Worm (Caenorhabditis elegans) whole organism, L4 larva: Measurements from ENCODE around the gene fbxa-75.

ENCODE experiments used
- F44E2.7 ChIP-seq: fragments of 200-800 bp; sonication (Bioruptor generic); IDR thresholded peaks from 2 replicates; pipeline ENCODE4 v2.1.2; 2022; ENCODE audit warnings: missing genetic modification characterization, missing compliant biosample characterization
- R02D3.7 ChIP-seq: fragments of 150-350 bp; sonication (generic microtip); optimal IDR thresholded peaks from 3 replicates; lab custom pipeline; 2014; ENCODE audit warnings: missing biosample characterization, missing genetic modification characterization
- T20F7.1 ChIP-seq: fragments of 200-800 bp; sonication (Bioruptor generic); optimal IDR thresholded peaks from 2 replicates; lab custom pipeline; 2018; ENCODE audit warnings: mild to moderate bottlenecking, missing genetic modification characterization, missing compliant biosample characterization
- Y105C5A.15 ChIP-seq: fragments of 200-800 bp; sonication (Bioruptor generic); IDR thresholded peaks from 2 replicates; pipeline ENCODE4 v1.3.6; 2022; ENCODE audit warnings: missing genetic modification characterization, missing compliant biosample characterization
- ama-1 ChIP-seq: fragments of 150-350 bp; optimal IDR thresholded peaks from 2 replicates; lab custom pipeline; 2014; ENCODE audit warnings: inconsistent platforms, mixed read lengths
- arid-1 ChIP-seq: fragments of 200-800 bp; sonication (Bioruptor generic); conservative IDR thresholded peaks from 2 replicates; pipeline ENCODE4 v1.3.6; 2022; ENCODE audit warnings: missing genetic modification reagents, missing genetic modification characterization, missing compliant biosample characterization
- attf-4 ChIP-seq: sonication (generic microtip); optimal IDR thresholded peaks from 3 replicates; lab custom pipeline; 2017; ENCODE audit warnings: missing biosample characterization, missing genetic modification characterization
- ceh-44 ChIP-seq: fragments of 200-800 bp; sonication (Bioruptor generic); IDR thresholded peaks from 2 replicates; pipeline ENCODE4 v1.3.6; 2022; ENCODE audit warnings: missing genetic modification reagents, missing genetic modification characterization, missing compliant biosample characterization
- cey-2 ChIP-seq: sonication (generic microtip); optimal IDR thresholded peaks from 3 replicates; lab custom pipeline; 2017; ENCODE audit warnings: missing genetic modification characterization, mild to moderate bottlenecking, missing compliant biosample characterization, antibody characterized with exemption, borderline replicate concordance; ENCODE audit not compliant: insufficient read depth
- ctbp-1 ChIP-seq: fragments of 200-800 bp; sonication (Bioruptor generic); IDR thresholded peaks from 2 replicates; pipeline ENCODE4 v1.3.6; 2022; ENCODE audit warnings: missing genetic modification reagents, missing genetic modification characterization, missing compliant biosample characterization
- daf-16 ChIP-seq, 3 experiments: sonication (generic microtip); optimal IDR thresholded peaks; 2 replicates each; lab custom pipeline; 2016 to 2017; ENCODE audit warnings: missing genetic modification characterization in 3 of 3, missing genetic modification reagents in 3 of 3, mild to moderate bottlenecking in 2 of 3, missing compliant biosample characterization in 2 of 3, missing biosample characterization in 1 of 3, moderate library complexity in 1 of 3
- dmd-8 ChIP-seq: fragments of 200-800 bp; sonication (Bioruptor generic); IDR thresholded peaks from 2 replicates; pipeline ENCODE4 v1.3.6; 2022; ENCODE audit warnings: missing genetic modification characterization, missing compliant biosample characterization
- dpl-1 ChIP-seq: fragments of 150-350 bp; optimal IDR thresholded peaks from 2 replicates; lab custom pipeline; 2014; ENCODE audit warnings: missing biosample characterization, missing genetic modification reagents, missing genetic modification characterization
- dve-1 ChIP-seq: sonication (generic microtip); optimal IDR thresholded peaks from 2 replicates; lab custom pipeline; 2017; ENCODE audit warnings: antibody characterized with exemption, mild to moderate bottlenecking, missing genetic modification characterization, missing compliant biosample characterization; ENCODE audit not compliant: insufficient read depth
- egl-27 ChIP-seq: sonication (generic microtip); optimal IDR thresholded peaks from 3 replicates; lab custom pipeline; 2017; ENCODE audit warnings: missing biosample characterization, missing genetic modification reagents, missing genetic modification characterization
- egl-43 ChIP-seq: fragments of 200-800 bp; sonication (Bioruptor generic); IDR thresholded peaks from 2 replicates; pipeline ENCODE4 v1.3.6; 2022; ENCODE audit warnings: missing genetic modification reagents, missing genetic modification characterization, missing compliant biosample characterization
- fkh-10 ChIP-seq: fragments of 150-350 bp; optimal IDR thresholded peaks from 2 replicates; lab custom pipeline; 2014; ENCODE audit warnings: missing biosample characterization, missing genetic modification reagents, missing genetic modification characterization
- hif-1 ChIP-seq, 2 experiments: sonication (generic microtip); optimal IDR thresholded peaks; 2 replicates each; lab custom pipeline; 2016 to 2017; ENCODE audit warnings: missing compliant biosample characterization in 2 of 2, missing genetic modification characterization in 2 of 2, missing genetic modification reagents in 2 of 2, missing genotype in 2 of 2, mild to moderate bottlenecking in 1 of 2
- hlh-30 ChIP-seq: sonication (generic microtip); optimal IDR thresholded peaks from 2 replicates; lab custom pipeline; 2017; ENCODE audit warnings: antibody characterized with exemption, mild to moderate bottlenecking, missing genetic modification characterization, missing compliant biosample characterization; ENCODE audit not compliant: insufficient read depth
- lim-7 ChIP-seq: fragments of 200-800 bp; sonication (Bioruptor generic); IDR thresholded peaks from 2 replicates; pipeline ENCODE4 v1.3.6; 2022; ENCODE audit warnings: missing genetic modification characterization, missing compliant biosample characterization
- lin-1 ChIP-seq: fragments of 200-800 bp; sonication (Bioruptor generic); IDR thresholded peaks from 2 replicates; pipeline ENCODE4 v1.3.6; 2022; ENCODE audit warnings: missing genetic modification reagents, missing genetic modification characterization, missing compliant biosample characterization
- lin-15B ChIP-seq: fragments of 150-350 bp; sonication (generic microtip); optimal IDR thresholded peaks from 3 replicates; lab custom pipeline; 2014; ENCODE audit warnings: missing biosample characterization, missing genetic modification characterization
- lsy-2 ChIP-seq, 2 experiments: fragments of 150-350 bp in 1 of 2; sonication (generic microtip) in 1 of 2; optimal IDR thresholded peaks; 2 replicates each; lab custom pipeline; 2014 to 2017; ENCODE audit warnings: missing biosample characterization in 2 of 2, missing genetic modification characterization in 2 of 2
- mep-1 ChIP-seq: fragments of 150-350 bp; sonication (generic microtip); optimal IDR thresholded peaks from 3 replicates; lab custom pipeline; 2014; ENCODE audit warnings: missing biosample characterization, missing genetic modification characterization
- mxl-3 ChIP-seq: fragments of 200-800 bp; sonication (Bioruptor generic); optimal IDR thresholded peaks from 2 replicates; lab custom pipeline; 2018; ENCODE audit warnings: mild to moderate bottlenecking, missing genetic modification characterization, missing compliant biosample characterization
- nhr-28 ChIP-seq: fragments of 150-350 bp; optimal IDR thresholded peaks from 2 replicates; lab custom pipeline; 2014; ENCODE audit warnings: missing biosample characterization, missing genetic modification characterization
- nhr-6 ChIP-seq: fragments of 150-350 bp; optimal IDR thresholded peaks from 2 replicates; lab custom pipeline; 2014; ENCODE audit warnings: missing biosample characterization, missing genetic modification characterization
- php-3 ChIP-seq: fragments of 200-800 bp; sonication (Bioruptor generic); IDR thresholded peaks from 2 replicates; pipeline ENCODE4 v1.3.6; 2022; ENCODE audit warnings: missing genetic modification reagents, missing genetic modification characterization, missing compliant biosample characterization
- pqm-1 ChIP-seq: sonication (generic microtip); optimal IDR thresholded peaks from 2 replicates; lab custom pipeline; 2017; ENCODE audit warnings: missing biosample characterization, missing genetic modification characterization
- set-16 ChIP-seq: fragments of 200-800 bp; sonication (Bioruptor generic); IDR thresholded peaks from 2 replicates; pipeline ENCODE4 v1.3.6; 2022; ENCODE audit warnings: missing genetic modification reagents, missing genetic modification characterization, missing compliant biosample characterization
- skn-1 ChIP-seq: fragments of 150-350 bp; optimal IDR thresholded peaks from 2 replicates; lab custom pipeline; 2014; ENCODE audit warnings: missing biosample characterization, missing genetic modification characterization
- spr-3 ChIP-seq: fragments of 200-800 bp; sonication (Bioruptor generic); optimal IDR thresholded peaks from 2 replicates; lab custom pipeline; 2018; ENCODE audit warnings: mild to moderate bottlenecking, missing genetic modification characterization, missing compliant biosample characterization
- unc-39 ChIP-seq: sonication (generic microtip); optimal IDR thresholded peaks from 2 replicates; lab custom pipeline; 2017; ENCODE audit warnings: missing biosample characterization, missing genetic modification characterization
- vab-7 ChIP-seq: fragments of 200-800 bp; sonication (Bioruptor generic); IDR thresholded peaks from 2 replicates; pipeline ENCODE4 v1.3.6; 2022; ENCODE audit warnings: missing genetic modification reagents, missing genetic modification characterization, missing compliant biosample characterization
- zag-1 ChIP-seq: fragments of 150-350 bp; optimal IDR thresholded peaks from 2 replicates; lab custom pipeline; 2014; ENCODE audit warnings: missing biosample characterization, missing genetic modification characterization
- zip-2 ChIP-seq: fragments of 150-350 bp; optimal IDR thresholded peaks from 2 replicates; lab custom pipeline; 2014; ENCODE audit warnings: missing biosample characterization, missing genetic modification characterization
- ztf-7 ChIP-seq: fragments of 150-350 bp; optimal IDR thresholded peaks from 2 replicates; lab custom pipeline; 2014; ENCODE audit warnings: missing biosample characterization, missing genetic modification characterization

The fbxa-75 gene

DNA sequence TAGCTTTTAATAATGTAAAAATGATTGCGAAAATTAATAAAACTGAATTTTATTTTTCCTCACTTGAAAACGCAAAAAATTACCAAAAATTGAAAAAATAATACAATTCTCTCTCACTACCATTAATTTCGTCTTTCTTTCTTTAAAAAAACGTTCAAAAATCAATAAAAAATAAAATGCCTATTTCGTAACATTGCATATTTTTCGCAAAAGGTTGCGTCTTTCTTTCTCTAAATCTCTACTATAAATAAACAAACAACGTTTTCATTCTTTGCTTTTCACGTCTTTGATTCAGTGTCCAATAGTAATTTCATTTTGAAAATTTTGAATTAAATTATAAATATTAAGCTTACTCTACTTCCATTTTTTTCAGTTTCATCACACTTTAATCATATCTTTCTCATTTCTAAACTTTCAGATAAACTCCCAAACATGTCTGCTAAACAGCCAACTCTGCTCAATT lies 18.9 kb upstream of the fbxa-75 start, which contains the start of gene fbxa-37:
Gene fbxa-37, plus strand, starts transcription at position 413 of the 463 bp plus-strand sequence.
- TF ChIP-seq Y105C5A.15 (GFP tag; lab: Robert Waterston, UW) (no peak), php-3 (GFP tag; lab: Robert Waterston, UW) (no peak), unc-39 (tag; lab: Kevin White, UChicago) (no peak), ztf-7 (tag; lab: Kevin White, UChicago) (peak; percentile 88), skn-1 (tag; lab: Kevin White, UChicago) (no peak), cey-2 (tag; lab: Kevin White, UChicago) (no peak), ceh-44 (GFP tag; lab: Robert Waterston, UW) (no peak), F44E2.7 (GFP tag; lab: Robert Waterston, UW) (no peak), mxl-3 (no peak), lim-7 (GFP tag; lab: Robert Waterston, UW) (no peak), dpl-1 (GFP tag; lab: Kevin White, UChicago) (no peak), zag-1 (tag; lab: Kevin White, UChicago) (no peak), mep-1 (tag; lab: Kevin White, UChicago) (peak; percentile 43), set-16 (GFP tag; lab: Robert Waterston, UW) (no peak), lsy-2 (tag; optimal IDR thresholded peaks at IDR 0.05; lab: Kevin White, UChicago) (peak in 1 of 2 experiments; percentile 71), dve-1 (peak; percentile 36), T20F7.1 (GFP tag; lab: Kevin White, UChicago) (peak; percentile 6), vab-7 (no peak), spr-3 (GFP tag; lab: Kevin White, UChicago) (no peak), arid-1 (no peak), dmd-8 (no peak), zip-2 (tag; lab: Kevin White, UChicago) (peak; percentile 98), nhr-6 (tag; lab: Kevin White, UChicago) (no peak), daf-16 (GFP tag; optimal IDR thresholded peaks at IDR 0.05; lab: Kevin White, UChicago) (no peak), daf-16 (tag; optimal IDR thresholded peaks at IDR 0.05; lab: Kevin White, UChicago) (peak; percentile 36)

ce11 chrIII:1288473-1289056 lies 14.9 kb upstream of the fbxa-75 start, which contains the start of gene fbxa-50:
fbxa-50 (minus strand) TSS chrIII:1288523.
- TF ChIP-seq zip-2 (tag; lab: Kevin White, UChicago) (peak; percentile 77), lin-15B (tag; lab: Kevin White, UChicago) (no peak)

DNA sequence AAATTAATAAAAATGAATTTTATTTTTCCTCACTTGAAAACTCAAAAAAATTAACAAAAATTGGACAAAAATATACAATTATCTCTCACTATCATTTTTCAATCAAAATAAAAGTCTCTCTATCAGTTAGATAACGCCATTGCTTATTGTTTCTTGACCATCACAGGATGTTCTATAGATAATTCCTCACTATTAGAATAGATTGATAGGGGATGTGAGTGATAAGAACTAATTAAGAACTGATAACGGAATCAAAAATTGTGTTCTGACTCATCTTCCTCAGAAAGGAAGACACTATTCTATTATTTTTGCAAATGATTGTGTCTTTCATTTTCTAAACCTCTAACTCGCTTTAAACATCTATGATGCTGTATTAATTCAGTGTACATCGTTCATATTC lies 14.4 kb upstream of the fbxa-75 start:
- TF ChIP-seq lin-1 (GFP tag; lab: Robert Waterston, UW) (no peak), pqm-1 (peak; percentile 53), daf-16 (GFP tag; optimal IDR thresholded peaks at IDR 0.05; lab: Kevin White, UChicago) (no peak), daf-16 (tag; optimal IDR thresholded peaks at IDR 0.05; lab: Kevin White, UChicago) (peak; percentile 18), hlh-30 (tag; lab: Kevin White, UChicago) (no peak), hif-1 (tag; optimal IDR thresholded peaks at IDR 0.05; lab: Kevin White, UChicago) (no peak), F44E2.7 (GFP tag; lab: Robert Waterston, UW) (no peak), fkh-10 (no peak), nhr-28 (tag; lab: Kevin White, UChicago) (peak; percentile 39), R02D3.7 (tag; lab: Kevin White, UChicago) (no peak), ctbp-1 (GFP tag; lab: Robert Waterston, UW) (no peak), egl-43 (GFP tag; lab: Robert Waterston, UW) (no peak)
- TF ChIP-seq, all 104 proteins: peak for 3

DNA sequence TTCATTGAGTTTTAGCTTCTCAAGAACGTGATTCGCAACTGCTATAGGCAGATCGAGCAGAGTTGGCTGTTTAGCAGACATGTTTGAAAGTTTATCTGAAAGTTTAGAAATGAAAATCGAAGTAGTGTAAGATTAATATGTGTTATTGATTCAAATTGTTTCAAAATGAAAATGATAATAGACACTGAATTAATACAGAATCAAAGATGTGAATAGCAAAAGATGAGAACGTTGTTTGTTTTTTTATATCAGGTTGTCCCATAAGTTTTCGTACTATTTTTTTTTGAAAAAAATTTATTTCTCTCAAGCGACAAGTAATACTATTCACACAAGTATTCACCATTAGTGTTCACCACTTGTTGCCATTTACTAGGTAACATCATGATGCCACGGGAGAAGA lies 10.4 kb upstream of the fbxa-75 start, which contains the start of gene fbxa-36:
Gene fbxa-36, minus strand, starts transcription at position 101 of the 400 bp plus-strand sequence.
- TF ChIP-seq egl-27 (tag; lab: Kevin White, UChicago) (no peak), ama-1 (lab: Kevin White, UChicago) (no peak), ceh-44 (GFP tag; lab: Robert Waterston, UW) (no peak), dmd-8 (no peak), attf-4 (tag; lab: Kevin White, UChicago) (no peak), zag-1 (tag; lab: Kevin White, UChicago) (no peak)
